Worm (Caenorhabditis elegans): ENCODE measurements around the gene ZK262.4.

ce11 chrV:18420797-18421196, 3.6 kb downstream of the ZK262.4 start, which contains the start of gene srj-26:
- TF ChIP-seq rnt-1 (tag; optimal IDR thresholded peaks at IDR 0.05) (no peak), unc-30 (tag; optimal IDR thresholded peaks at IDR 0.05) (no peak), snpc-4 (tag; optimal IDR thresholded peaks at IDR 0.05) (no peak)
